Worm (Caenorhabditis elegans): ENCODE data around the gene K04F1.8.

- no peak for TF ChIP-seq aly-2 (tag; optimal IDR thresholded peaks at IDR 0.05)
- TF ChIP-seq ztf-4 (tag; optimal IDR thresholded peaks at IDR 0.05): no peak
- no peak for TF ChIP-seq mdl-1 (tag; optimal IDR thresholded peaks at IDR 0.05)
- no peak for TF ChIP-seq snu-23 (GFP tag; optimal IDR thresholded peaks at IDR 0.05)
Observed at ce11 chrV:1710909-1711308, 43.9 kb downstream of the K04F1.8 start, which contains the start of gene srw-100.
